Worm (Caenorhabditis elegans) whole organism, L1 larva: Measurements from ENCODE around the gene tbce-1.

Experiments
- C34B4.2 ChIP-seq: sonication (generic microtip); optimal IDR thresholded peaks from 2 replicates; lab custom pipeline; 2017; ENCODE audit warnings: mild to moderate bottlenecking, missing genetic modification characterization, missing compliant biosample characterization
- alr-1 ChIP-seq: fragments of 200-800 bp; sonication (Bioruptor generic); optimal IDR thresholded peaks from 2 replicates; lab custom pipeline; 2018; ENCODE audit warnings: borderline replicate concordance, mild to moderate bottlenecking, missing genetic modification characterization, missing compliant biosample characterization
- aly-2 ChIP-seq: fragments of 150-350 bp; optimal IDR thresholded peaks from 2 replicates; lab custom pipeline; 2014; ENCODE audit warnings: missing biosample characterization, missing genetic modification characterization
- ama-1 ChIP-seq: fragments of 150-350 bp; optimal IDR thresholded peaks from 2 replicates; lab custom pipeline; 2014
- dsc-1 ChIP-seq: sonication (generic microtip); optimal IDR thresholded peaks from 2 replicates; lab custom pipeline; 2016; ENCODE audit warnings: mild to moderate bottlenecking, missing genetic modification characterization, missing compliant biosample characterization
- efl-3 ChIP-seq: fragments of 200-800 bp; sonication (Bioruptor generic); optimal IDR thresholded peaks from 2 replicates; lab custom pipeline; 2018; ENCODE audit warnings: mild to moderate bottlenecking, missing genetic modification characterization, missing compliant biosample characterization
- elt-2 ChIP-seq: sonication (generic microtip); optimal IDR thresholded peaks from 2 replicates; lab custom pipeline; 2016; ENCODE audit warnings: missing genetic modification characterization, mild to moderate bottlenecking, inconsistent platforms, missing compliant biosample characterization, missing genetic modification reagents
- elt-3 ChIP-seq, 6 experiments: fragments of 150-350 bp in 1 of 6; sonication (generic microtip); optimal IDR thresholded peaks; 2 replicates each; lab custom pipeline; 2017 to 2018; ENCODE audit warnings: missing biosample characterization in 6 of 6, missing genetic modification characterization in 6 of 6, inconsistent platforms in 1 of 6
- fkh-10 ChIP-seq: sonication (generic microtip); optimal IDR thresholded peaks from 2 replicates; lab custom pipeline; 2017; ENCODE audit warnings: missing biosample characterization, missing genetic modification reagents, missing genetic modification characterization
- grh-1 ChIP-seq: fragments of 200-800 bp; sonication (Bioruptor generic); IDR thresholded peaks from 2 replicates; pipeline ENCODE4 v1.3.6; 2022; ENCODE audit warnings: missing genetic modification reagents, missing genetic modification characterization, missing compliant biosample characterization
- jun-1 ChIP-seq: fragments of 150-350 bp; optimal IDR thresholded peaks from 2 replicates; lab custom pipeline; 2014; ENCODE audit warnings: missing biosample characterization, missing genetic modification reagents, missing genetic modification characterization
- lin-13 ChIP-seq: fragments of 150-350 bp; optimal IDR thresholded peaks from 2 replicates; lab custom pipeline; 2014; ENCODE audit warnings: missing biosample characterization, missing genetic modification reagents, missing genetic modification characterization
- lin-35 ChIP-seq, 2 experiments: fragments of 150-350 bp; optimal IDR thresholded peaks; 2 replicates each; lab custom pipeline; 2014; ENCODE audit warnings: missing biosample characterization in 2 of 2, missing genetic modification characterization in 2 of 2, missing genetic modification reagents in 2 of 2
- lir-3 ChIP-seq: sonication (generic microtip); optimal IDR thresholded peaks from 2 replicates; lab custom pipeline; 2016; ENCODE audit warnings: mild to moderate bottlenecking, missing genetic modification characterization, moderate library complexity, missing compliant biosample characterization; ENCODE audit not compliant: poor library complexity
- mdl-1 ChIP-seq, 2 experiments: fragments of 150-350 bp; optimal IDR thresholded peaks; 2 replicates each; lab custom pipeline; 2014 to 2017; ENCODE audit warnings: missing biosample characterization in 2 of 2, missing genetic modification characterization in 2 of 2, inconsistent platforms in 1 of 2
- mep-1 ChIP-seq: fragments of 150-350 bp; optimal IDR thresholded peaks from 2 replicates; lab custom pipeline; 2014; ENCODE audit warnings: missing biosample characterization, missing genetic modification characterization
- nhr-19 ChIP-seq: fragments of 200-800 bp; sonication (Bioruptor generic); conservative IDR thresholded peaks from 2 replicates; pipeline ENCODE4 v1.3.6; 2022; ENCODE audit warnings: missing genetic modification characterization, missing compliant biosample characterization
- nhr-237 ChIP-seq: fragments of 150-350 bp; optimal IDR thresholded peaks from 2 replicates; lab custom pipeline; 2014; ENCODE audit warnings: missing biosample characterization, missing genetic modification characterization
- nhr-28 ChIP-seq: fragments of 150-350 bp; optimal IDR thresholded peaks from 2 replicates; lab custom pipeline; 2014; ENCODE audit warnings: missing biosample characterization, missing genetic modification characterization
- nhr-47 ChIP-seq: sonication (generic microtip); optimal IDR thresholded peaks from 2 replicates; lab custom pipeline; 2016; ENCODE audit warnings: mild to moderate bottlenecking, missing genetic modification characterization, moderate library complexity, missing compliant biosample characterization
- nhr-71 ChIP-seq: sonication (generic microtip); optimal IDR thresholded peaks from 2 replicates; lab custom pipeline; 2016; ENCODE audit warnings: mild to moderate bottlenecking, missing genetic modification characterization, moderate library complexity, missing compliant biosample characterization
- nhr-77 ChIP-seq: fragments of 150-350 bp; optimal IDR thresholded peaks from 2 replicates; lab custom pipeline; 2014; ENCODE audit warnings: missing biosample characterization, missing genetic modification characterization
- nhr-85 ChIP-seq: sonication (generic microtip); peaks from one replicate; lab custom pipeline; 2016; ENCODE audit warnings: missing genetic modification characterization, inconsistent platforms, missing compliant biosample characterization
- nhr-90 ChIP-seq: sonication (generic microtip); optimal IDR thresholded peaks from 2 replicates; lab custom pipeline; 2016; ENCODE audit warnings: mild to moderate bottlenecking, missing genetic modification characterization, missing compliant biosample characterization; ENCODE audit not compliant: poor library complexity
- skn-1 ChIP-seq: fragments of 150-350 bp; optimal IDR thresholded peaks from 2 replicates; lab custom pipeline; 2014; ENCODE audit warnings: missing biosample characterization, missing genetic modification characterization
- snu-23 ChIP-seq: sonication (generic microtip); optimal IDR thresholded peaks from 2 replicates; lab custom pipeline; 2016; ENCODE audit warnings: missing genetic modification characterization, missing compliant biosample characterization
- sup-37 ChIP-seq: fragments of 200-800 bp; sonication (Bioruptor generic); optimal IDR thresholded peaks from 2 replicates; lab custom pipeline; 2018; ENCODE audit warnings: mild to moderate bottlenecking, missing genetic modification characterization, missing compliant biosample characterization
- tlp-1 ChIP-seq: fragments of 150-350 bp; optimal IDR thresholded peaks from 2 replicates; lab custom pipeline; 2014; ENCODE audit warnings: missing biosample characterization, missing genetic modification characterization
- unc-30 ChIP-seq: sonication (generic microtip); optimal IDR thresholded peaks from 2 replicates; lab custom pipeline; 2017; ENCODE audit warnings: missing biosample characterization, missing genetic modification characterization
- unc-62 ChIP-seq: fragments of 150-350 bp; optimal IDR thresholded peaks from 2 replicates; lab custom pipeline; 2014; ENCODE audit warnings: missing biosample characterization, missing genetic modification reagents, missing genetic modification characterization
- unc-86 ChIP-seq: sonication (generic microtip); optimal IDR thresholded peaks from 2 replicates; lab custom pipeline; 2016; ENCODE audit warnings: missing genetic modification characterization, missing compliant biosample characterization
- unc-98 ChIP-seq: fragments of 200-800 bp; sonication (Bioruptor generic); IDR thresholded peaks from 2 replicates; pipeline ENCODE4 v1.3.6; 2022; ENCODE audit warnings: missing genetic modification characterization, missing compliant biosample characterization
- vab-15 ChIP-seq: sonication (generic microtip); optimal IDR thresholded peaks from 2 replicates; lab custom pipeline; 2017; ENCODE audit warnings: missing genotype, mild to moderate bottlenecking, missing genetic modification characterization, missing compliant biosample characterization
- xbp-1 ChIP-seq: sonication (generic microtip); optimal IDR thresholded peaks from 2 replicates; lab custom pipeline; 2016; ENCODE audit warnings: missing genetic modification characterization, missing compliant biosample characterization
- zip-4 ChIP-seq: fragments of 200-800 bp; sonication (Bioruptor generic); optimal IDR thresholded peaks from 2 replicates; lab custom pipeline; 2018; ENCODE audit warnings: mild to moderate bottlenecking, missing genetic modification characterization, moderate library complexity, missing compliant biosample characterization
- ztf-11 ChIP-seq, 2 experiments: sonication (generic microtip); optimal IDR thresholded peaks; 2 replicates each; lab custom pipeline; 2016 to 2017; ENCODE audit warnings: missing genetic modification characterization in 2 of 2, missing biosample characterization in 1 of 2, missing compliant biosample characterization in 1 of 2

Gene tbce-1

ce11 chrIV:8268024-8268423 is 26.5 kb upstream of the tbce-1 start, which contains the start of the genes K07H8.5 and K07H8.8:
TSS of gene K07H8.5 (plus strand) at chrIV:8268324.
TSS of gene K07H8.8 (minus strand) at chrIV:8268412.
- TF ChIP-seq aly-2 (tag; lab: Kevin White, UChicago) (no peak), elt-2 (tag; lab: Kevin White, UChicago) (no peak), fkh-10 (GFP tag; lab: Kevin White, UChicago) (no peak), unc-62 (no peak), snu-23 (no peak), nhr-47 (tag; lab: Kevin White, UChicago) (no peak), jun-1 (tag; lab: Kevin White, UChicago) (no peak), ztf-11 (tag; optimal IDR thresholded peaks at IDR 0.05; lab: Kevin White, UChicago) (no peak), dsc-1 (tag; lab: Kevin White, UChicago) (no peak), C34B4.2 (tag; lab: Kevin White, UChicago) (no peak), unc-30 (no peak), lir-3 (tag; lab: Kevin White, UChicago) (no peak), efl-3 (GFP tag; lab: Kevin White, UChicago) (no peak), grh-1 (no peak)
- TF ChIP-seq, all 84 proteins: peak for 0

DNA sequence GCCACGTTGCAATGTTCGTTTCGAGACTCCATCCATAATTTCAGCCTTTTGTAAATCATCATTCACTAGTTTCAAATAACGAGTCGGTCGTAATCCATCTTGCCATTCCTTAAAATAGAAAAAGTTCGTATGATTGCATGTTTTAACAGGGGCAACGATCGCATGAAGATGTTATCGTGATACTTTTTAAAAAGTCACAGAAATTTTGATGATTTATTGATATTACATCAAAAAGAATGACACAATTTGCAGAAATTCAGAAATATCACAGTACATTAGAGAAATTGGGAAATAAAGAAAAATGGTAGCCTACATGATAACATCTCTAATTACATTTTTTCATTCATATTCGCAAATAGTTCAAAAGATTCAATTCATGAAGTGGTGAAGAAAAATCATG is 21.2 kb upstream of the tbce-1 start:
- TF ChIP-seq nhr-85 (tag; lab: Kevin White, UChicago) (peak; percentile 51), tlp-1 (tag; lab: Kevin White, UChicago) (no peak)

- TF ChIP-seq nhr-77 (tag; lab: Kevin White, UChicago) = no peak
- no peak for TF ChIP-seq skn-1 (tag; lab: Kevin White, UChicago)
- no peak for TF ChIP-seq mep-1 (tag; lab: Kevin White, UChicago)
- TF ChIP-seq C34B4.2 (tag; lab: Kevin White, UChicago) = no peak
- no peak for TF ChIP-seq lin-35 (GFP tag; optimal IDR thresholded peaks at IDR 0.05; lab: Kevin White, UChicago)
- TF ChIP-seq vab-15 (tag; lab: Kevin White, UChicago) = no peak
- TF ChIP-seq nhr-71 (tag; lab: Kevin White, UChicago) = no peak
- no peak for TF ChIP-seq xbp-1 (tag; lab: Kevin White, UChicago)
Measured at ce11 chrIV:8275232-8275631, 19.3 kb upstream of the tbce-1 start, which contains the start of gene K07H8.11. TSS of gene K07H8.11 (minus strand) at chrIV:8275332.

- TF ChIP-seq mdl-1 (tag; optimal IDR thresholded peaks at IDR 0.05; lab: Kevin White, UChicago) (no peak), xbp-1 (tag; lab: Kevin White, UChicago) (no peak), nhr-237 (tag; lab: Kevin White, UChicago) (no peak), alr-1 (tag; lab: Kevin White, UChicago) (no peak), unc-98 (GFP tag; lab: Robert Waterston, UW) (no peak), lin-13 (GFP tag; lab: Kevin White, UChicago) (no peak)
Measured at ce11 chrIV:8276609-8277008, 17.9 kb upstream of the tbce-1 start, which contains the start of gene K07H8.12. TSS of gene K07H8.12 (minus strand) at chrIV:8276709.

ce11 chrIV:8283214-8283613 is 11.3 kb upstream of the tbce-1 start:
- TF ChIP-seq snu-23 = no peak
- no peak for TF ChIP-seq zip-4
- no peak for TF ChIP-seq nhr-90 (tag; lab: Kevin White, UChicago)
- no peak for TF ChIP-seq fkh-10 (GFP tag; lab: Kevin White, UChicago)
- no peak for TF ChIP-seq unc-86 (tag; lab: Kevin White, UChicago)
- TF ChIP-seq nhr-28 = no peak
- no peak for TF ChIP-seq tlp-1 (tag; lab: Kevin White, UChicago)
- TF ChIP-seq elt-3 (tag; optimal IDR thresholded peaks at IDR 0.05; lab: Kevin White, UChicago) = no peak
- no peak for TF ChIP-seq efl-3 (GFP tag; lab: Kevin White, UChicago)
- TF ChIP-seq ama-1 (lab: Kevin White, UChicago) = no peak
- no peak for TF ChIP-seq sup-37 (GFP tag; lab: Kevin White, UChicago)
- no peak for TF ChIP-seq jun-1 (tag; lab: Kevin White, UChicago)
- no peak for TF ChIP-seq nhr-19 (GFP tag; lab: Robert Waterston, UW)
